Worm (Caenorhabditis elegans) whole organism, L4 larva: ENCODE results near the gene egl-23.

Experiments
- D1046.2 ChIP-seq: fragments of 200-800 bp; sonication (Bioruptor generic); IDR thresholded peaks from 2 replicates; pipeline ENCODE4 v1.3.6; 2022; ENCODE audit warnings: missing genetic modification characterization, missing compliant biosample characterization
- F10B5.3 ChIP-seq: sonication (generic microtip); optimal IDR thresholded peaks from 2 replicates; lab custom pipeline; 2016; ENCODE audit warnings: mild to moderate bottlenecking, missing genetic modification characterization, missing compliant biosample characterization
- F26F4.8 ChIP-seq: fragments of 200-800 bp; sonication (Bioruptor generic); conservative IDR thresholded peaks from 2 replicates; pipeline ENCODE4 v1.3.6; 2022; ENCODE audit warnings: missing genetic modification characterization, missing compliant biosample characterization
- F37D6.2 ChIP-seq: sonication (generic microtip); optimal IDR thresholded peaks from 2 replicates; lab custom pipeline; 2016; ENCODE audit warnings: mild to moderate bottlenecking, missing genetic modification characterization, missing compliant biosample characterization
- R02D3.7 ChIP-seq: fragments of 150-350 bp; sonication (generic microtip); optimal IDR thresholded peaks from 3 replicates; lab custom pipeline; 2014; ENCODE audit warnings: missing biosample characterization, missing genetic modification characterization
- T26A8.4 ChIP-seq: fragments of 200-800 bp; sonication (Bioruptor generic); IDR thresholded peaks from 2 replicates; pipeline ENCODE4 v1.3.6; 2022; ENCODE audit warnings: missing genetic modification characterization, missing compliant biosample characterization
- Y48G9A.11 ChIP-seq: fragments of 200-800 bp; sonication (Bioruptor generic); IDR thresholded peaks from 2 replicates; pipeline ENCODE4 v1.3.6; 2022; ENCODE audit warnings: missing genetic modification reagents, missing genetic modification characterization, missing compliant biosample characterization
- Y75B8A.6 ChIP-seq: fragments of 200-800 bp; sonication (Bioruptor generic); IDR thresholded peaks from 2 replicates; pipeline ENCODE4 v1.3.6; 2022; ENCODE audit warnings: missing genetic modification reagents, missing genetic modification characterization, missing compliant biosample characterization
- ZK337.2 ChIP-seq: fragments of 200-800 bp; sonication (Bioruptor generic); IDR thresholded peaks from 2 replicates; pipeline ENCODE4 v1.3.6; 2022; ENCODE audit warnings: missing genetic modification reagents, missing genetic modification characterization, missing compliant biosample characterization
- aha-1 ChIP-seq: fragments of 150-350 bp; peaks from one replicate; lab custom pipeline; 2014; ENCODE audit warnings: missing biosample characterization, missing genetic modification characterization
- aly-2 ChIP-seq: sonication (generic microtip); optimal IDR thresholded peaks from 2 replicates; lab custom pipeline; 2018; ENCODE audit warnings: missing biosample characterization, missing genetic modification characterization
- attf-4 ChIP-seq: sonication (generic microtip); optimal IDR thresholded peaks from 3 replicates; lab custom pipeline; 2017; ENCODE audit warnings: missing biosample characterization, missing genetic modification characterization
- ceh-28 ChIP-seq: fragments of 150-350 bp; optimal IDR thresholded peaks from 2 replicates; lab custom pipeline; 2014; ENCODE audit warnings: missing biosample characterization, missing genetic modification reagents, missing genetic modification characterization
- ceh-32 ChIP-seq: sonication (generic microtip); optimal IDR thresholded peaks from 2 replicates; lab custom pipeline; 2016; ENCODE audit warnings: mild to moderate bottlenecking, missing genetic modification characterization, missing compliant biosample characterization; ENCODE audit not compliant: poor library complexity
- ceh-62 ChIP-seq: sonication (generic microtip); optimal IDR thresholded peaks from 2 replicates; lab custom pipeline; 2017; ENCODE audit warnings: missing biosample characterization, missing genetic modification characterization
- ceh-82 ChIP-seq: sonication (generic microtip); optimal IDR thresholded peaks from 2 replicates; lab custom pipeline; 2017; ENCODE audit warnings: missing biosample characterization, missing genetic modification characterization
- ces-1 ChIP-seq: fragments of 150-350 bp; sonication (generic microtip); optimal IDR thresholded peaks from 4 replicates; lab custom pipeline; 2014; ENCODE audit warnings: missing biosample characterization, missing genetic modification reagents, missing genetic modification characterization
- ctbp-1 ChIP-seq: fragments of 200-800 bp; sonication (Bioruptor generic); IDR thresholded peaks from 2 replicates; pipeline ENCODE4 v1.3.6; 2022; ENCODE audit warnings: missing genetic modification reagents, missing genetic modification characterization, missing compliant biosample characterization
- daf-12 ChIP-seq: fragments of 150-350 bp; optimal IDR thresholded peaks from 2 replicates; lab custom pipeline; 2014; ENCODE audit warnings: missing biosample characterization, missing genetic modification reagents, missing genetic modification characterization
- daf-19 ChIP-seq: fragments of 200-800 bp; sonication (Bioruptor generic); conservative IDR thresholded peaks from 2 replicates; pipeline ENCODE4 v1.3.6; 2022; ENCODE audit warnings: missing genetic modification characterization, missing compliant biosample characterization
- dmd-8 ChIP-seq: fragments of 200-800 bp; sonication (Bioruptor generic); IDR thresholded peaks from 2 replicates; pipeline ENCODE4 v1.3.6; 2022; ENCODE audit warnings: missing genetic modification characterization, missing compliant biosample characterization
- egl-27 ChIP-seq: sonication (generic microtip); optimal IDR thresholded peaks from 3 replicates; lab custom pipeline; 2017; ENCODE audit warnings: missing biosample characterization, missing genetic modification reagents, missing genetic modification characterization
- fos-1 ChIP-seq: fragments of 150-350 bp; optimal IDR thresholded peaks from 2 replicates; lab custom pipeline; 2014; ENCODE audit warnings: missing biosample characterization, missing genetic modification characterization
- hif-1 ChIP-seq, 2 experiments: sonication (generic microtip); optimal IDR thresholded peaks; 2 replicates each; lab custom pipeline; 2016 to 2017; ENCODE audit warnings: missing compliant biosample characterization in 2 of 2, missing genetic modification characterization in 2 of 2, missing genetic modification reagents in 2 of 2, missing genotype in 2 of 2, mild to moderate bottlenecking in 1 of 2
- hmg-1.1 ChIP-seq: fragments of 200-800 bp; sonication (Bioruptor generic); IDR thresholded peaks from 2 replicates; pipeline ENCODE4 v1.3.6; 2022; ENCODE audit warnings: missing genetic modification reagents, missing genetic modification characterization, missing compliant biosample characterization
- jun-1 ChIP-seq: fragments of 150-350 bp; optimal IDR thresholded peaks from 2 replicates; lab custom pipeline; 2014; ENCODE audit warnings: missing biosample characterization, missing genetic modification reagents, missing genetic modification characterization
- lin-1 ChIP-seq: fragments of 200-800 bp; sonication (Bioruptor generic); IDR thresholded peaks from 2 replicates; pipeline ENCODE4 v1.3.6; 2022; ENCODE audit warnings: missing genetic modification reagents, missing genetic modification characterization, missing compliant biosample characterization
- lin-13 ChIP-seq: fragments of 150-350 bp; optimal IDR thresholded peaks from 2 replicates; lab custom pipeline; 2014; ENCODE audit warnings: missing biosample characterization, missing genetic modification reagents, missing genetic modification characterization
- lin-39 ChIP-seq: fragments of 150-350 bp; optimal IDR thresholded peaks from 2 replicates; lab custom pipeline; 2014; ENCODE audit warnings: missing biosample characterization, missing genetic modification reagents, missing genetic modification characterization
- lsy-2 ChIP-seq, 2 experiments: fragments of 150-350 bp in 1 of 2; sonication (generic microtip) in 1 of 2; optimal IDR thresholded peaks; 2 replicates each; lab custom pipeline; 2014 to 2017; ENCODE audit warnings: missing biosample characterization in 2 of 2, missing genetic modification characterization in 2 of 2
- madf-9 ChIP-seq: fragments of 200-800 bp; sonication (Bioruptor generic); conservative IDR thresholded peaks from 2 replicates; pipeline ENCODE4 v1.3.6; 2022; ENCODE audit warnings: missing genetic modification reagents, missing genetic modification characterization, missing compliant biosample characterization
- mdt-29 ChIP-seq: fragments of 200-800 bp; sonication (Bioruptor generic); IDR thresholded peaks from 2 replicates; pipeline ENCODE4 v1.3.6; 2022; ENCODE audit warnings: missing genetic modification reagents, missing genetic modification characterization, missing compliant biosample characterization
- mep-1 ChIP-seq: fragments of 150-350 bp; sonication (generic microtip); optimal IDR thresholded peaks from 3 replicates; lab custom pipeline; 2014; ENCODE audit warnings: missing biosample characterization, missing genetic modification characterization
- mxl-3 ChIP-seq: fragments of 200-800 bp; sonication (Bioruptor generic); optimal IDR thresholded peaks from 2 replicates; lab custom pipeline; 2018; ENCODE audit warnings: mild to moderate bottlenecking, missing genetic modification characterization, missing compliant biosample characterization
- nhr-10 ChIP-seq: fragments of 150-350 bp; optimal IDR thresholded peaks from 2 replicates; lab custom pipeline; 2014; ENCODE audit warnings: missing biosample characterization, missing genetic modification characterization
- nhr-102 ChIP-seq: sonication (generic microtip); optimal IDR thresholded peaks from 2 replicates; lab custom pipeline; 2016; ENCODE audit warnings: mild to moderate bottlenecking, missing genetic modification characterization, moderate library complexity, missing compliant biosample characterization
- nhr-237 ChIP-seq: sonication (generic microtip); optimal IDR thresholded peaks from 2 replicates; lab custom pipeline; 2017; ENCODE audit warnings: missing biosample characterization, missing genetic modification characterization
- nhr-28 ChIP-seq: fragments of 150-350 bp; optimal IDR thresholded peaks from 2 replicates; lab custom pipeline; 2014; ENCODE audit warnings: missing biosample characterization, missing genetic modification characterization
- nhr-42 ChIP-seq: fragments of 200-800 bp; sonication (Bioruptor generic); IDR thresholded peaks from 2 replicates; pipeline ENCODE4 v1.3.6; 2022; ENCODE audit warnings: missing genetic modification characterization, missing compliant biosample characterization
- nhr-48 ChIP-seq: sonication (generic microtip); optimal IDR thresholded peaks from 2 replicates; lab custom pipeline; 2016; ENCODE audit warnings: mild to moderate bottlenecking, missing genetic modification characterization, missing compliant biosample characterization
- nhr-6 ChIP-seq: fragments of 150-350 bp; optimal IDR thresholded peaks from 2 replicates; lab custom pipeline; 2014; ENCODE audit warnings: missing biosample characterization, missing genetic modification characterization
- set-16 ChIP-seq: fragments of 200-800 bp; sonication (Bioruptor generic); IDR thresholded peaks from 2 replicates; pipeline ENCODE4 v1.3.6; 2022; ENCODE audit warnings: missing genetic modification reagents, missing genetic modification characterization, missing compliant biosample characterization
- snpc-1.2 ChIP-seq: fragments of 200-800 bp; sonication (Bioruptor generic); IDR thresholded peaks from 2 replicates; pipeline ENCODE4 v1.3.6; 2022; ENCODE audit warnings: missing genetic modification reagents, missing genetic modification characterization, missing compliant biosample characterization
- spr-1 ChIP-seq: sonication (generic microtip); optimal IDR thresholded peaks from 2 replicates; lab custom pipeline; 2016; ENCODE audit warnings: mild to moderate bottlenecking, missing genetic modification characterization, missing compliant biosample characterization
- tag-97 ChIP-seq: fragments of 200-800 bp; sonication (Bioruptor generic); IDR thresholded peaks from 2 replicates; pipeline ENCODE4 v1.3.6; 2022; ENCODE audit warnings: missing genetic modification characterization, missing compliant biosample characterization
- tra-1 ChIP-seq: fragments of 200-800 bp; sonication (Bioruptor generic); IDR thresholded peaks from 2 replicates; pipeline ENCODE4 v1.3.6; 2022; ENCODE audit warnings: missing genetic modification reagents, missing genetic modification characterization, missing compliant biosample characterization
- unc-62 ChIP-seq, 3 experiments: fragments of 150-350 bp in 1 of 3; sonication (generic microtip); optimal IDR thresholded peaks in 2 of 3; peaks in 1 of 3; 1 replicate in 1 of 3; 2 replicates in 2 of 3; lab custom pipeline; 2014 to 2017; ENCODE audit warnings: missing biosample characterization in 3 of 3, missing genetic modification characterization in 3 of 3, missing genetic modification reagents in 3 of 3, missing genotype in 1 of 3
- zag-1 ChIP-seq: fragments of 150-350 bp; optimal IDR thresholded peaks from 2 replicates; lab custom pipeline; 2014; ENCODE audit warnings: missing biosample characterization, missing genetic modification characterization
- zfp-3 ChIP-seq: fragments of 200-800 bp; sonication (Bioruptor generic); conservative IDR thresholded peaks from 2 replicates; pipeline ENCODE4 v1.3.6; 2022; ENCODE audit warnings: missing genetic modification reagents, missing genetic modification characterization, missing compliant biosample characterization
- ztf-7 ChIP-seq: fragments of 150-350 bp; optimal IDR thresholded peaks from 2 replicates; lab custom pipeline; 2014; ENCODE audit warnings: missing biosample characterization, missing genetic modification characterization

Gene egl-23

DNA sequence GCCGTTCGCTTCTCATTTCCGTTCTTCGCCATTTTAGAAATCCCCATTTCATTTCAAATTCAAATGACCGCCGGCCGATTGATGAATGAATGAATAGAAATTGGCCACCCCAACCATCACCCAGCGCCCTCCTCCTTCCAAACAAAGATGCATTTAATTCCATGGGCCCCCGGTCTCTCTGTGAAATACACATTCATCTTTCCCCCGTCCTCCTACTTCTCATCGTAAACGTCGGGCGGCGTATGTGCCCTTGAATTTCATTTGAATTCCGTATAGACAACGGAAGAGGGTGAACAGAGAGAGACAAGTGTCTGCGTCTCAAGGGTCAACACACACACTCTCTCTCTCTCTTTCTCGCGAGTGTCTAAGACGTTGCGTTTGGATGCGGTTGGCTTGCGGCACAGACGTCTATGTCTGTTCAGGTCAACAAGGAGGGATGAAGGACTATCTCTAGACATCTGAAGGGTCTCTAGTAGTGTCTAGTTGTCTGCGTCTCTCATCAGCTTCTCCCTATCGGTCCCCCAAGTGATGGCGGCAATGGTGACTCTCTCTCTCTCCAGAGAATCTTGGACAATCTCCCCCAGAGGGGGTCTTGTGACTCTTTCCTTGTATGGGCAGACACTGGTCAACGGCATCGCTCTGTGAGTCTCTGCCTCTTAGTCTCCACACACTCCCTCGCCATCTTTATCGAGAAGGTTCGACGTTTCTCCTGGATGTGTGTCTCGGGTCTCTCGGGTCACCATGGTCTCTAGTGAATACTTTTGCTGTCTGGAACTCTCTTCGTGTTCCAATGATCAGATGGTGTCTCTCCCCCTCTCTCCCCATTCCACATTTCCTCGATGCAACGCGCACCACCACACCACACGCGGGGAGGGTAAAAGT lies 44.0 kb downstream of the egl-23 start (continued):
- no peak for TF ChIP-seq mep-1
- peak; percentile 86 for TF ChIP-seq zfp-3 (GFP tag; lab: Robert Waterston, UW)
- no peak for TF ChIP-seq daf-12 (tag; lab: Kevin White, UChicago)
- peak; percentile 27 for TF ChIP-seq ceh-28 (tag; lab: Kevin White, UChicago)
- no peak for TF ChIP-seq Y48G9A.11
- no peak for TF ChIP-seq fos-1 (tag; lab: Kevin White, UChicago)
- TF ChIP-seq nhr-237, result no peak
- no peak for TF ChIP-seq zag-1 (tag; lab: Kevin White, UChicago)
- peak; percentile 6 for TF ChIP-seq mxl-3 (GFP tag; lab: Kevin White, UChicago)
- TF ChIP-seq daf-19 (GFP tag; lab: Robert Waterston, UW), result peak; percentile 73; the same call in 1 of the 2 replicates
- TF ChIP-seq lin-39 (tag; lab: Kevin White, UChicago), result no peak
- TF ChIP-seq spr-1 (tag; lab: Kevin White, UChicago), result peak; percentile 77
- no peak; the same call in none of the 2 replicates for TF ChIP-seq nhr-42 (GFP tag; lab: Robert Waterston, UW)
- TF ChIP-seq F10B5.3 (tag; lab: Kevin White, UChicago), result no peak
- no peak for TF ChIP-seq aly-2
- peak; percentile 99 for TF ChIP-seq aha-1 (tag; lab: Kevin White, UChicago)
- peak; percentile 28 to 75 for TF ChIP-seq lsy-2 (tag; optimal IDR thresholded peaks at IDR 0.05; lab: Kevin White, UChicago)
- no peak for TF ChIP-seq egl-27 (tag; lab: Kevin White, UChicago)
- TF ChIP-seq unc-62 (GFP tag; optimal IDR thresholded peaks at IDR 0.05 in 1 of 2; lab: Kevin White, UChicago), result peak in 1 of 2 experiments; percentile 98
- TF ChIP-seq unc-62 (tag; optimal IDR thresholded peaks at IDR 0.05; lab: Kevin White, UChicago), result no peak
- peak; percentile 94 for TF ChIP-seq nhr-48
- no peak for TF ChIP-seq D1046.2 (GFP tag; lab: Robert Waterston, UW)
- TF ChIP-seq madf-9 (GFP tag; lab: Robert Waterston, UW), result peak; percentile 70
- no peak for TF ChIP-seq dmd-8 (GFP tag; lab: Robert Waterston, UW)
- TF ChIP-seq tag-97 (GFP tag; lab: Robert Waterston, UW), result no peak
- TF ChIP-seq ceh-62 (tag; lab: Kevin White, UChicago), result no peak
- TF ChIP-seq ceh-82 (tag; lab: Kevin White, UChicago), result no peak
- TF ChIP-seq set-16 (GFP tag; lab: Robert Waterston, UW), result no peak; the same call in 1 of the 2 replicates
- TF ChIP-seq Y75B8A.6, result no peak
- TF ChIP-seq jun-1 (tag; lab: Kevin White, UChicago), result no peak
- no peak for TF ChIP-seq F26F4.8 (GFP tag; lab: Robert Waterston, UW)
- peak; percentile 84 for TF ChIP-seq F37D6.2 (tag; lab: Kevin White, UChicago)
- no peak for TF ChIP-seq ceh-32
- no peak for TF ChIP-seq ZK337.2 (GFP tag; lab: Robert Waterston, UW)
- no peak for TF ChIP-seq ces-1
- peak; percentile 42 for TF ChIP-seq lin-13
- 0 out of 2 replicates have a peak, but pooled peaks have one; percentile 4 for TF ChIP-seq lin-1 (GFP tag; lab: Robert Waterston, UW)
- TF ChIP-seq hif-1 (tag; optimal IDR thresholded peaks at IDR 0.05; lab: Kevin White, UChicago), result peak; percentile 25 to 58
- peak; percentile 23 for TF ChIP-seq nhr-6 (tag; lab: Kevin White, UChicago)
- no peak for TF ChIP-seq R02D3.7 (tag; lab: Kevin White, UChicago)
- TF ChIP-seq mdt-29 (GFP tag; lab: Robert Waterston, UW), result peak; percentile 98
- TF ChIP-seq nhr-28, result peak; percentile 49
- TF ChIP-seq ctbp-1, result peak; percentile 90
- TF ChIP-seq hmg-1.1, result 0 out of 2 replicates have a peak, but pooled peaks have one; percentile 66
- TF ChIP-seq attf-4 (tag; lab: Kevin White, UChicago), result no peak
- peak; percentile 83 for TF ChIP-seq nhr-102 (tag; lab: Kevin White, UChicago)
- TF ChIP-seq nhr-10 (tag; lab: Kevin White, UChicago), result no peak
- no peak for TF ChIP-seq ztf-7 (tag; lab: Kevin White, UChicago)
- TF ChIP-seq tra-1 (GFP tag; lab: Robert Waterston, UW), result peak; percentile 76; the same call in 1 of the 2 replicates
- peak; percentile 82 for TF ChIP-seq T26A8.4 (GFP tag; lab: Robert Waterston, UW)
- peak; percentile 60 for TF ChIP-seq snpc-1.2
